Fruit fly (Drosophila melanogaster): ENCODE results near the gene CG43675.

dm6 chr3R:9387634-9388033, 32.3 kb downstream of the CG43675 start:
- TF ChIP-seq usp (GFP tag; optimal IDR thresholded peaks at IDR 0.05) (no peak), CG8478 (optimal IDR thresholded peaks at IDR 0.05) (no peak), pan (optimal IDR thresholded peaks at IDR 0.05) (no peak), EcR (GFP tag; optimal IDR thresholded peaks at IDR 0.05) (no peak)

All from whole organism.